Fruit fly (Drosophila melanogaster) Kc167 (cell line): ENCODE results near the gene CG11670.

ENCODE experiments used
- Sin3A ChIP-seq: fragments of >200 bp; optimal IDR thresholded peaks from 2 replicates; lab custom pipeline; 2018; ENCODE audit warnings: missing external identifiers
- h ChIP-seq: fragments of >200 bp; optimal IDR thresholded peaks from 3 replicates; lab custom pipeline; 2018; ENCODE audit warnings: missing external identifiers
- insv ChIP-seq: fragments of >200 bp; optimal IDR thresholded peaks from 3 replicates; lab custom pipeline; 2018; ENCODE audit warnings: missing external identifiers
- psq ChIP-seq: fragments of >200 bp; optimal IDR thresholded peaks from 2 replicates; lab custom pipeline; 2017; ENCODE audit warnings: missing external identifiers

- TF ChIP-seq psq (lab: Kevin White, UChicago), result no peak
- TF ChIP-seq Sin3A (lab: Kevin White, UChicago), result no peak
- no peak for TF ChIP-seq insv (lab: Kevin White, UChicago)
- no peak for TF ChIP-seq h (lab: Kevin White, UChicago)
Observed at dm6 chr3R:13091666-13092065, 49.8 kb downstream of the CG11670 start.
